Fruit fly (Drosophila melanogaster) whole organism, pupa: Measurements from ENCODE around the gene t-Grip84.
A peak's percentile ranks its signal among the peaks of the same experiment; 100 is the strongest.

Experiments used
- CG10348 ChIP-seq: fragments of 200-800 bp; sonication (Bioruptor generic); IDR thresholded peaks from 2 replicates; pipeline ENCODE4 v1.3.6; 2022; ENCODE audit warnings: missing biosample characterization, missing genetic modification characterization
- CG12605 ChIP-seq: fragments of 200-800 bp; sonication (Bioruptor generic); IDR thresholded peaks from 2 replicates; pipeline ENCODE4 v1.3.6; 2022; ENCODE audit warnings: missing biosample characterization, missing genetic modification characterization
- CG13204 ChIP-seq: fragments of 200-800 bp; sonication (Bioruptor generic); optimal IDR thresholded peaks from 2 replicates; lab custom pipeline; 2018; ENCODE audit warnings: missing biosample characterization, mild to moderate bottlenecking, missing genetic modification characterization, moderate library complexity
- CG14655 ChIP-seq: fragments of 200-800 bp; sonication (Bioruptor generic); optimal IDR thresholded peaks from 3 replicates; lab custom pipeline; 2017; ENCODE audit warnings: mild to moderate bottlenecking, missing biosample characterization, missing genetic modification reagents, missing genetic modification characterization
- CG15710 ChIP-seq: fragments of 200-800 bp; sonication (Bioruptor generic); optimal IDR thresholded peaks from 2 replicates; lab custom pipeline; 2018; ENCODE audit warnings: missing biosample characterization, mild to moderate bottlenecking, missing genetic modification characterization, moderate library complexity
- CG17806 ChIP-seq: fragments of 200-800 bp; sonication (Bioruptor generic); optimal IDR thresholded peaks from 2 replicates; lab custom pipeline; 2018; ENCODE audit warnings: missing biosample characterization, mild to moderate bottlenecking, missing genetic modification characterization, moderate library complexity
- CG32121 ChIP-seq: fragments of 200-800 bp; sonication (Bioruptor generic); IDR thresholded peaks from 2 replicates; pipeline ENCODE4 v1.3.6; 2022; ENCODE audit warnings: missing biosample characterization, missing genetic modification characterization
- CG34367 ChIP-seq: fragments of 200-800 bp; sonication (Bioruptor generic); optimal IDR thresholded peaks from 2 replicates; lab custom pipeline; 2018; ENCODE audit warnings: missing biosample characterization, mild to moderate bottlenecking, missing genetic modification characterization
- CG4496 ChIP-seq: fragments of 200-800 bp; sonication (Bioruptor generic); IDR thresholded peaks from 3 replicates; pipeline ENCODE4 v1.3.6; 2022; ENCODE audit warnings: missing biosample characterization, missing genetic modification characterization
- CG8159 ChIP-seq: fragments of 200-800 bp; sonication (Bioruptor generic); optimal IDR thresholded peaks from 3 replicates; lab custom pipeline; 2018; ENCODE audit warnings: missing biosample characterization, mild to moderate bottlenecking, missing genetic modification characterization, moderate library complexity
- CG8301 ChIP-seq: fragments of 200-800 bp; sonication (Bioruptor generic); optimal IDR thresholded peaks from 2 replicates; lab custom pipeline; 2018; ENCODE audit warnings: missing biosample characterization, mild to moderate bottlenecking, missing genetic modification characterization
- CG9948 ChIP-seq: fragments of 200-800 bp; sonication (Bioruptor generic); optimal IDR thresholded peaks from 2 replicates; lab custom pipeline; 2018; ENCODE audit warnings: missing biosample characterization, mild to moderate bottlenecking, missing genetic modification characterization, moderate library complexity
- D1 ChIP-seq: fragments of 200-800 bp; sonication (Bioruptor generic); optimal IDR thresholded peaks from 2 replicates; lab custom pipeline; 2018; ENCODE audit warnings: missing biosample characterization, mild to moderate bottlenecking, missing genetic modification characterization, moderate library complexity
- EcR ChIP-seq: fragments of 200-800 bp; sonication (Bioruptor generic); optimal IDR thresholded peaks from 3 replicates; lab custom pipeline; 2019; ENCODE audit warnings: missing biosample characterization, missing genetic modification characterization, mild to moderate bottlenecking, moderate library complexity, missing genetic modification reagents
- Ets98B ChIP-seq: fragments of 200-800 bp; sonication (Bioruptor generic); IDR thresholded peaks from 2 replicates; pipeline ENCODE4 v1.3.6; 2022; ENCODE audit warnings: missing biosample characterization, missing genetic modification characterization
- Pif1A ChIP-seq: fragments of 200-800 bp; sonication (Bioruptor generic); optimal IDR thresholded peaks from 3 replicates; lab custom pipeline; 2016; ENCODE audit warnings: missing biosample characterization, missing genetic modification characterization
- Pif1B ChIP-seq: fragments of 200-800 bp; sonication (Bioruptor generic); optimal IDR thresholded peaks from 3 replicates; lab custom pipeline; 2016; ENCODE audit warnings: missing biosample characterization, missing genetic modification characterization
- Snoo ChIP-seq: fragments of 200-800 bp; sonication (Bioruptor generic); optimal IDR thresholded peaks from 3 replicates; lab custom pipeline; 2017; ENCODE audit warnings: missing biosample characterization, mild to moderate bottlenecking, missing genetic modification characterization, inconsistent platforms
- fd96Ca ChIP-seq: fragments of 200-800 bp; sonication (Bioruptor generic); IDR thresholded peaks from 3 replicates; pipeline ENCODE4 v1.3.6; 2022; ENCODE audit warnings: missing biosample characterization, missing genetic modification characterization
- gl ChIP-seq: fragments of 200-800 bp; sonication (Bioruptor generic); optimal IDR thresholded peaks from 2 replicates; lab custom pipeline; 2018; ENCODE audit warnings: missing biosample characterization, mild to moderate bottlenecking, missing genetic modification characterization
- rn ChIP-seq: fragments of 200-800 bp; sonication (Bioruptor generic); IDR thresholded peaks from 2 replicates; pipeline ENCODE4 v1.3.6; 2022; ENCODE audit warnings: missing biosample characterization, missing genetic modification characterization

The t-Grip84 gene

DNA sequence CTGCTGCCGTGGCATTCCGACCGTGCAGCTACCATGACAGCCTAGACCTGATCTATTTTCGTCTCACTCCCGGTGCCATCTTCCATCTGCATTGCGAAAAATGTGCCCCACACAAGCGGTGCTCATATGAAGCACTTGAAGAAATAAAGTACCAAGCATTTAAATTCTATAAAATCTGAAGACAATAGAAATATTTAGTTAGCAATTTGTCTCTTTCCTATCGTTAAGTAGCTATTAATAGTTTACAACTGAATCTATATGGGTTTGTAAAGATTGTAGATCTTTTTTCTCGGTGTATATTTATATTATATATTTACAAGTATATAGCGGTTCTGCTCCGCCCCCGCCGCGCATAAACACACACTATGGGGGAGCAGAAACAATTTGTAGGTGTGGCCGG, 20.4 kb upstream of the t-Grip84 start:
- TF ChIP-seq CG8159 (peak; percentile 54), CG17806 (tag; lab: Kevin White, UChicago) (peak; percentile 76), CG4496 (GFP tag; lab: Robert Waterston, UW) (peak; percentile 88), Pif1A (GFP tag; lab: Kevin White, UChicago) (peak; percentile 65), CG8301 (tag; lab: Kevin White, UChicago) (peak; percentile 83), EcR (no peak), rn (peak; percentile 69; the same call in 1 of the 2 replicates), CG14655 (GFP tag; lab: Kevin White, UChicago) (peak; percentile 87), CG13204 (GFP tag; lab: Kevin White, UChicago) (no peak), CG32121 (GFP tag; lab: Robert Waterston, UW) (peak; percentile 86), Snoo (peak; percentile 1), Ets98B (GFP tag; lab: Robert Waterston, UW) (peak; percentile 86), CG10348 (GFP tag; lab: Robert Waterston, UW) (no peak), CG15710 (tag; lab: Kevin White, UChicago) (peak; percentile 62), fd96Ca (peak; percentile 65; the same call in 2 of the 3 replicates), CG12605 (GFP tag; lab: Robert Waterston, UW) (0 out of 2 replicates have a peak, but pooled peaks have one; percentile 22), D1 (tag; lab: Kevin White, UChicago) (no peak), CG9948 (tag; lab: Kevin White, UChicago) (peak; percentile 73), Pif1B (GFP tag; lab: Kevin White, UChicago) (peak; percentile 60), CG34367 (tag; lab: Kevin White, UChicago) (peak; percentile 59), gl (no peak)

DNA sequence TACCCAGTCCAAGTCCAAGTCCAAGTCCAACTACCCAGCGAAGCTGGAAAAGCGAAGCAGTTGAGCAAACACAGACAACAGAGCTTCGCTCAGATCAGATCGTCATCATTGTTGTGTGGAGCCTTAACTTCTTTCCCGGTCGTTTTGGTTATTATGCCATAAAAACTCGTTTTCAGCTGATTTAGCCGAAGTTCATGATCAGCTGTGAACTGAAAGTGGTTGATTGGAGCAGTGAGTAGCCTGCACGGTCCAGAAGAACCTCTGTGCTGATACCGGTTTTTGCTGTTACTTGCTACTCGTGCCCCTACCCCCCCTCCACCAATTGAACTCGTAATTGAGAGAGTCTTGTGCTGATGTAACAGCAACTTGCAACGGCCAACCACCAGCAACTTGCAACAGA, 19.7 kb upstream of the t-Grip84 start:
- TF ChIP-seq CG13204 (GFP tag; lab: Kevin White, UChicago) = no peak
- peak; percentile 75 for TF ChIP-seq EcR

DNA sequence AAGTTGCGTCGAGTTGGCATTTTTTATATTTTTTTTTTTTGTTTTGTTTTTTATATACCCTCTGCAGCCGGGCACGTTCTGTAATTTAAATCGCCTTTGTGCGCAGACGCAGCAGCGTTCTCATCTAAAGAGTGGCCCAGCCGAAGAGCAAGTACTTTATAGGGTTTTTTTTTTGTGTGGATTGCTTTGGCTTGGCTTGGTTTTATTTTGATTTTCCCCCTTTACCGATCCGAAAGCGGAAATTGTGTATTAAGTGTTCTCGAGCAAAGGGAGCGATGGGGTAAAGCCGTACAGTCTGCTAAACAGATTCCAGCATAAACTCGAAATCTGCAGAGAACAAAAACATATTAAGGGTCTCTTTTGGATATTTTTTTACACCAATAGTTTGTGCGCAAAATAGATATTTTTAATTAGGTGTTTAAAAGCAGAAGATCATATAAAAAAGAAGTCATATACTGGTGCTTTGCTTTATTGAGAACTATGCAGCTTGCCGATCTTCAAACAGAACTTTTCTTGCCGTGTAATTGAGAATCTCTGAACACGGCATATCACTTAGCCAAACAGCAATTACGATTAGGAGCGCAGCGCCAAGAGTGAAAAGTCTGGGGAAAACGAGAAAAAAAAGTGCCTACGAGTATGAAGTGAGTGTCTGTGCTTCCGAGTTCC, 15.7 kb upstream of the t-Grip84 start:
- no peak for TF ChIP-seq Ets98B (GFP tag; lab: Robert Waterston, UW)
- no peak for TF ChIP-seq CG10348 (GFP tag; lab: Robert Waterston, UW)
- peak; percentile 50 for TF ChIP-seq CG8159
- no peak for TF ChIP-seq fd96Ca
- TF ChIP-seq rn = no peak
- peak; percentile 41 for TF ChIP-seq CG9948 (tag; lab: Kevin White, UChicago)
- peak; percentile 50 for TF ChIP-seq CG17806 (tag; lab: Kevin White, UChicago)
- no peak for TF ChIP-seq Pif1B (GFP tag; lab: Kevin White, UChicago)
- TF ChIP-seq Pif1A (GFP tag; lab: Kevin White, UChicago) = peak; percentile 21
- no peak for TF ChIP-seq CG34367 (tag; lab: Kevin White, UChicago)
- no peak for TF ChIP-seq Snoo
- peak; percentile 27 for TF ChIP-seq CG8301 (tag; lab: Kevin White, UChicago)
- peak; percentile 44 for TF ChIP-seq CG14655 (GFP tag; lab: Kevin White, UChicago)
- no peak for TF ChIP-seq D1 (tag; lab: Kevin White, UChicago)
- no peak for TF ChIP-seq CG12605 (GFP tag; lab: Robert Waterston, UW)
- no peak for TF ChIP-seq CG32121 (GFP tag; lab: Robert Waterston, UW)
- peak; percentile 21 for TF ChIP-seq CG13204 (GFP tag; lab: Kevin White, UChicago)
- peak; percentile 12 for TF ChIP-seq gl
- TF ChIP-seq EcR = no peak
- TF ChIP-seq CG4496 (GFP tag; lab: Robert Waterston, UW) = no peak
- peak; percentile 17 for TF ChIP-seq CG15710 (tag; lab: Kevin White, UChicago)

DNA sequence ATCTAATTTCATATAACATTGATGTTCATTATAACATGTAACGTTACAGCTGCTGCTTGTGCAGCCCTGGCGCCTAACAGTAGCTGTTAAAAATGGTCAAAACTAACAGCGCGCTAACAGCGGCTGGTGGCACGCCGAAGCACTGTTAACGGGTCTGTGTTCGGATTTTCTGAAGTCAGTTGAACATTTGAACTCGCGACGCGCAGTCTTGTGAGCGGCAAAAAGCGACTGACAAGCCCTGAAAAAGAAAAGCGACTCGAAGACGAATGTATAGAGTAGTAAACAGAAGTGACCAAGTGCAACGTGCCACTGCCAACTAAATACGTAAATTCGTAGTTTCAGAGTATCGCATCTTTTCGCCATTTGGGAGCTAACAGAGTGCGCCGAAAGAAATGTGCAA, 14.1 kb upstream of the t-Grip84 start:
- TF ChIP-seq CG15710 (tag; lab: Kevin White, UChicago) = no peak
- peak; percentile 39; the same call in 1 of the 2 replicates for TF ChIP-seq CG32121 (GFP tag; lab: Robert Waterston, UW)
- peak; percentile 27; the same call in 1 of the 3 replicates for TF ChIP-seq CG4496 (GFP tag; lab: Robert Waterston, UW)
- peak; percentile 44; the same call in 1 of the 2 replicates for TF ChIP-seq CG12605 (GFP tag; lab: Robert Waterston, UW)
- TF ChIP-seq CG10348 (GFP tag; lab: Robert Waterston, UW) = no peak
- no peak for TF ChIP-seq rn
- TF ChIP-seq Pif1B (GFP tag; lab: Kevin White, UChicago) = no peak
- no peak for TF ChIP-seq CG34367 (tag; lab: Kevin White, UChicago)
- TF ChIP-seq CG13204 (GFP tag; lab: Kevin White, UChicago) = peak; percentile 19
- TF ChIP-seq D1 (tag; lab: Kevin White, UChicago) = no peak
- no peak for TF ChIP-seq EcR
- no peak for TF ChIP-seq CG8159
- TF ChIP-seq Ets98B (GFP tag; lab: Robert Waterston, UW) = 0 out of 2 replicates have a peak, but pooled peaks have one; percentile 14
- no peak for TF ChIP-seq Snoo
- no peak for TF ChIP-seq Pif1A (GFP tag; lab: Kevin White, UChicago)
- TF ChIP-seq CG14655 (GFP tag; lab: Kevin White, UChicago) = no peak
- peak; percentile 6; the same call in 1 of the 3 replicates for TF ChIP-seq fd96Ca
- TF ChIP-seq gl = no peak
- no peak for TF ChIP-seq CG8301 (tag; lab: Kevin White, UChicago)
- no peak for TF ChIP-seq CG9948 (tag; lab: Kevin White, UChicago)
- no peak for TF ChIP-seq CG17806 (tag; lab: Kevin White, UChicago)
- TF ChIP-seq, all 21 proteins: peak for 6

DNA sequence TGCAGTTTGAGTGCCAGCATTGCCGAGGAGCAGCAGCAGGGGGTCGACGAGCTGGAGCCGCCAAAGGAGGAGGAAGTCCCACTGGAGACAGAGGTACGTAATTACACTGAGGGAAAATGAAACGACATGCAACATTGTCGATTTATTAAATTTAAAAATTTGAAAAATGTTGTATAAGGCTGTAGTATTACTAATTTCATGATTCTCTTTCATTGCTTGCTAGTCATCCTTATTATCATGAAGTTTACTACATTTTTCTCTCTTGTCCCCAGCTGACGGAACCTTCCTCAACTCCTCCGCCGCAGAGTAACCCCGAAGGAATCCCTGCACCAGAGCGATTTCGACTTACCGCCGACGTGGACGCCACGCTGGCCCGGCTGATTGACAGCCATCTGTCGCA, 12.6 kb upstream of the t-Grip84 start:
- TF ChIP-seq rn (no peak), fd96Ca (no peak), CG8159 (peak; percentile 49), D1 (tag; lab: Kevin White, UChicago) (no peak), Pif1A (GFP tag; lab: Kevin White, UChicago) (peak; percentile 32), CG12605 (GFP tag; lab: Robert Waterston, UW) (no peak), CG9948 (tag; lab: Kevin White, UChicago) (peak; percentile 54), CG8301 (tag; lab: Kevin White, UChicago) (peak; percentile 8), CG4496 (GFP tag; lab: Robert Waterston, UW) (no peak; the same call in 2 of the 3 replicates), CG15710 (tag; lab: Kevin White, UChicago) (peak; percentile 23), CG34367 (tag; lab: Kevin White, UChicago) (peak; percentile 19), CG14655 (GFP tag; lab: Kevin White, UChicago) (peak; percentile 46), CG32121 (GFP tag; lab: Robert Waterston, UW) (no peak), CG17806 (tag; lab: Kevin White, UChicago) (peak; percentile 43)
